Fruit fly (Drosophila melanogaster): ENCODE results near the gene Hcs.
A peak's percentile ranks its signal among the peaks of the same experiment; 100 is the strongest.

Gene Hcs

DNA sequence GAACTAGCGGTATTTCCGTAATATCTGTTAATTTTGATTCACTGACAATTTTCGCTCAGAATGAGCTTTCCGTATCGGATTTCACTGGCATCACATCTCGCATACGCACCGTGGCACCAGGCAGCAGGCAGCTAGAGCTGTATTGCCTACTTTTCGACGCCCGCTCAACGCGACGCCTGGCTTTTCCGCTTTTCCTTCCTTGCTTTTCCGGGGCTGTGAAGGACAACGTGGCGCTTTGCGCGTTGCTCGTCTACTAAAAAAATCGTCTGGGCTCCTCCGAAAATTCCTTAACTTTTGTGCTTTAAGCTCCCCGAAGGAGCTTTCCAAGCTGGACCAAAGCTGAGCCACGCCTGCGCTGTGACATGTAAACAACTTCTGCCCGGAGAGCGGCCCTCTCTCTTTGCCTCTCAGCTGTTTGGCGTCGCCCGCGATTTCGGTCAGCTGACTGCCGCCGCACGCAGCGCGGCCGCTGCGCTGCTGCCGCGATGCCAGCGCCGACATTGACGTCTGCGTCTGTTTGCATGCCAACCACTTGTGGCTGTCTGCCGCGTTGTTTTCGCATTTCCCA is 48.5 kb downstream of the Hcs start, which contains the start of the genes CG43845 and Nmdar1 (continued):
- TF ChIP-seq CG15479 (GFP tag; optimal IDR thresholded peaks at IDR 0.05) (no peak), Scr (GFP tag; IDR thresholded peaks at IDR 0.05; ENCODE audit: partially characterized antibody) (0 out of 2 replicates have a peak, but pooled peaks have one; percentile 8), tap (tag; optimal IDR thresholded peaks at IDR 0.05) (no peak), vfl (GFP tag; optimal IDR thresholded peaks at IDR 0.05) (no peak), Dbx (GFP tag; IDR thresholded peaks at IDR 0.05) (peak; percentile 35; the same call in 1 of the 3 replicates), CG13424 (tag; optimal IDR thresholded peaks at IDR 0.05) (no peak), seq (GFP tag; IDR thresholded peaks at IDR 0.05) (no peak), Sry-δ (GFP tag; optimal IDR thresholded peaks at IDR 0.05) (no peak), repo (GFP tag; optimal IDR thresholded peaks at IDR 0.05) (no peak), trem (tag; optimal IDR thresholded peaks at IDR 0.05) (no peak), CG12219 (GFP tag; optimal IDR thresholded peaks at IDR 0.05) (no peak), Atf-2 (GFP tag; optimal IDR thresholded peaks at IDR 0.05) (no peak), Taf1 (GFP tag; IDR thresholded peaks at IDR 0.05) (no peak), CG15073 (GFP tag; optimal IDR thresholded peaks at IDR 0.05) (no peak)

DNA sequence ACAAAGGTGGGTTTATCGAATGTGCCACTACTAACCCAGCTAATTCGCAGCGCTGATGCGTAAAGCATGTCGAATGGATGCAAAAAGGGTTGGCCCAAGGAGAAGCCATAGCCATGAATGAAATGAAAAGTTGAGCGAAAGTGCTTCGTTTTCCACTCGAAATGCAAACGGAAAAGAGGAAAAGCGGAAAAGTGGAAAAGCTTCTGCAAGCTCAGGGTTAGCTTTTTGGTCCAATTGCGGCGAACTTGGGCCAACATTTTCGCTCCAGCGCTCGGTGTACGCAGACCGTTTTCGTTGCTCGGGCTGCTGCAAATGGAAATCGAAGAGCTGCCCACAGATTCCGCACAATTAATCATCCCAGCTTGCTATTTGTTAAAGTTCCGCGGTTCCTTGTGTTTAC is 50.1 kb downstream of the Hcs start:
- TF ChIP-seq bowl (GFP tag; IDR thresholded peaks at IDR 0.05): 0 out of 2 replicates have a peak, but pooled peaks have one; percentile 11
- TF ChIP-seq z (GFP tag; IDR thresholded peaks at IDR 0.05): peak; percentile 90
- TF ChIP-seq CG17829 (tag; optimal IDR thresholded peaks at IDR 0.05): no peak

DNA sequence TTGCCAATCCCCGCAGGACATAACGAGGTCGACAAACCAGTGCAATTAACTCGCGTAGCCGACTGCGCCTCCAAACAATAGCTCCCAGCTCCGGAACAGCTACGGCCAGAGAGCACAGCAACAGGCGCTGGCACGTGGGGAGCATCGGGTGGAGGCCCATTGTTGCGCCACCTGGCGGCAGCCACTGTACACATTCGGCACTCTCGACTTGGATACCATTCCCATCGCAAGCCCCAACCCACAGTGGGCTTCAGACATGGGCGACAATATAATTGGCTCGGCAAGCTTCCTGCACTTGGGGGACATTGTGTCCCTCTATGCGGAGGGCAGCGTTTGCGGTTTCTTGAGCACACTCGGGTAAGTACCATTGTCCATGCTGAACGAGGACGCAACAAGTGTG is 52.9 kb downstream of the Hcs start:
- TF ChIP-seq sob (GFP tag; IDR thresholded peaks at IDR 0.05): no peak
- no peak for TF ChIP-seq CG10147 (GFP tag; optimal IDR thresholded peaks at IDR 0.05)
- no peak for TF ChIP-seq twi (tag; optimal IDR thresholded peaks at IDR 0.05)
- no peak for TF ChIP-seq Awh (GFP tag; IDR thresholded peaks at IDR 0.05)
- TF ChIP-seq lbe (GFP tag; optimal IDR thresholded peaks at IDR 0.05): no peak
- TF ChIP-seq CG13123 (GFP tag; optimal IDR thresholded peaks at IDR 0.05): no peak
- TF ChIP-seq MESR4 (GFP tag; optimal IDR thresholded peaks at IDR 0.05): no peak
- TF ChIP-seq CG34224 (GFP tag; IDR thresholded peaks at IDR 0.05; ENCODE audit: partially characterized antibody): no peak
- TF ChIP-seq CG11456 (GFP tag; IDR thresholded peaks at IDR 0.05): 0 out of 3 replicates have a peak, but pooled peaks have one; percentile 10
- no peak for TF ChIP-seq Drgx (GFP tag; IDR thresholded peaks at IDR 0.05)
- TF ChIP-seq Eip74EF (GFP tag; optimal IDR thresholded peaks at IDR 0.05): no peak
- TF ChIP-seq pzg (GFP tag; optimal IDR thresholded peaks at IDR 0.05): no peak
- 0 out of 2 replicates have a peak, but pooled peaks have one; percentile 22 for TF ChIP-seq CG11247 (GFP tag; IDR thresholded peaks at IDR 0.05)
- TF ChIP-seq NFAT (GFP tag; IDR thresholded peaks at IDR 0.05): 0 out of 2 replicates have a peak, but pooled peaks have one; percentile 16
- TF ChIP-seq CG18764 (GFP tag; optimal IDR thresholded peaks at IDR 0.05): no peak
- no peak for TF ChIP-seq CG17802 (tag; optimal IDR thresholded peaks at IDR 0.05)
- TF ChIP-seq Sox100B (GFP tag; optimal IDR thresholded peaks at IDR 0.05): no peak
- no peak for TF ChIP-seq CG3407 (GFP tag; optimal IDR thresholded peaks at IDR 0.05)
- no peak for TF ChIP-seq ssp (GFP tag; IDR thresholded peaks at IDR 0.05)
- no peak for TF ChIP-seq Tbp (GFP tag; optimal IDR thresholded peaks at IDR 0.05)
- peak; percentile 80 for TF ChIP-seq CTCF (GFP tag; optimal IDR thresholded peaks at IDR 0.05)

All from whole organism, embryonic.